Worm (Caenorhabditis elegans) whole organism, L3 larva: ENCODE results near the gene dhs-27.

Experiments used
- aly-2 ChIP-seq: fragments of 150-350 bp; optimal IDR thresholded peaks from 2 replicates; lab custom pipeline; 2014; ENCODE audit warnings: missing biosample characterization, missing genetic modification characterization
- ceh-16 ChIP-seq: sonication (generic microtip); optimal IDR thresholded peaks from 2 replicates; lab custom pipeline; 2017; ENCODE audit warnings: missing biosample characterization, missing genetic modification characterization
- ceh-82 ChIP-seq: fragments of 150-350 bp; optimal IDR thresholded peaks from 2 replicates; lab custom pipeline; 2014; ENCODE audit warnings: missing biosample characterization, missing genetic modification characterization
- elt-1 ChIP-seq: fragments of 150-350 bp; optimal IDR thresholded peaks from 2 replicates; lab custom pipeline; 2014; ENCODE audit warnings: missing biosample characterization, missing genetic modification characterization
- fos-1 ChIP-seq: fragments of 150-350 bp; optimal IDR thresholded peaks from 2 replicates; lab custom pipeline; 2014; ENCODE audit warnings: missing biosample characterization, missing genetic modification characterization
- jun-1 ChIP-seq: fragments of 150-350 bp; optimal IDR thresholded peaks from 2 replicates; lab custom pipeline; 2014; ENCODE audit warnings: missing biosample characterization, missing genetic modification reagents, missing genetic modification characterization
- lin-15B ChIP-seq: fragments of 150-350 bp; optimal IDR thresholded peaks from 2 replicates; lab custom pipeline; 2014; ENCODE audit warnings: missing biosample characterization, missing genetic modification characterization
- nfya-1 ChIP-seq: sonication (generic microtip); optimal IDR thresholded peaks from 2 replicates; lab custom pipeline; 2017; ENCODE audit warnings: missing genetic modification characterization, mild to moderate bottlenecking, missing compliant biosample characterization, antibody characterized with exemption, moderate library complexity; ENCODE audit not compliant: insufficient read depth
- nhr-11 ChIP-seq: fragments of 150-350 bp; optimal IDR thresholded peaks from 2 replicates; lab custom pipeline; 2014; ENCODE audit warnings: missing biosample characterization, missing genetic modification characterization
- nhr-23 ChIP-seq: fragments of 150-350 bp; optimal IDR thresholded peaks from 2 replicates; lab custom pipeline; 2014; ENCODE audit warnings: missing biosample characterization, missing genetic modification reagents, missing genetic modification characterization
- unc-62 ChIP-seq: fragments of 150-350 bp; sonication (generic microtip); optimal IDR thresholded peaks from 4 replicates; lab custom pipeline; 2014; ENCODE audit warnings: missing biosample characterization, missing genetic modification reagents, missing genetic modification characterization

ce11 chrX:3371264-3371663 is 43.2 kb downstream of the dhs-27 start:
- no peak for TF ChIP-seq unc-62 (GFP tag; lab: Kevin White, UChicago)
- TF ChIP-seq jun-1 (tag; lab: Kevin White, UChicago) = peak; percentile 44
- no peak for TF ChIP-seq elt-1
- TF ChIP-seq lin-15B (tag; lab: Kevin White, UChicago) = no peak
- TF ChIP-seq ceh-16 (tag; lab: Kevin White, UChicago) = no peak
- TF ChIP-seq ceh-82 (tag; lab: Kevin White, UChicago) = no peak
- peak; percentile 57 for TF ChIP-seq nfya-1 (tag; lab: Kevin White, UChicago)
- TF ChIP-seq nhr-23 = peak; percentile 54
- TF ChIP-seq aly-2 (tag; lab: Kevin White, UChicago) = no peak
- TF ChIP-seq nhr-11 (tag; lab: Kevin White, UChicago) = no peak
- no peak for TF ChIP-seq fos-1 (tag; lab: Kevin White, UChicago)
